Worm (Caenorhabditis elegans) whole organism, L3 larva: ENCODE data around the gene Y110A2AL.4.

Experiments used
- R02D3.7 ChIP-seq: fragments of 150-350 bp; optimal IDR thresholded peaks from 2 replicates; lab custom pipeline; 2014; ENCODE audit warnings: missing biosample characterization, missing genetic modification characterization
- ZK546.5 ChIP-seq: sonication (generic microtip); optimal IDR thresholded peaks from 2 replicates; lab custom pipeline; 2017; ENCODE audit warnings: missing biosample characterization, missing genetic modification characterization
- aly-2 ChIP-seq: fragments of 150-350 bp; optimal IDR thresholded peaks from 2 replicates; lab custom pipeline; 2014; ENCODE audit warnings: missing biosample characterization, missing genetic modification characterization
- ama-1 ChIP-seq: fragments of 150-350 bp; optimal IDR thresholded peaks from 2 replicates; lab custom pipeline; 2018
- ceh-16 ChIP-seq: sonication (generic microtip); optimal IDR thresholded peaks from 2 replicates; lab custom pipeline; 2017; ENCODE audit warnings: missing biosample characterization, missing genetic modification characterization
- ceh-28 ChIP-seq: fragments of 150-350 bp; optimal IDR thresholded peaks from 2 replicates; lab custom pipeline; 2014; ENCODE audit warnings: missing biosample characterization, missing genetic modification reagents, missing genetic modification characterization
- ceh-9 ChIP-seq: sonication (generic microtip); optimal IDR thresholded peaks from 2 replicates; lab custom pipeline; 2018; ENCODE audit warnings: missing biosample characterization, missing genetic modification characterization
- daf-12 ChIP-seq: fragments of 150-350 bp; optimal IDR thresholded peaks from 2 replicates; lab custom pipeline; 2014; ENCODE audit warnings: missing biosample characterization, missing genetic modification reagents, missing genetic modification characterization
- egl-27 ChIP-seq: sonication (generic microtip); optimal IDR thresholded peaks from 4 replicates; lab custom pipeline; 2017; ENCODE audit warnings: missing biosample characterization, missing genetic modification reagents, missing genetic modification characterization
- egl-5 ChIP-seq: fragments of 150-350 bp; optimal IDR thresholded peaks from 2 replicates; lab custom pipeline; 2017; ENCODE audit warnings: missing biosample characterization, missing genetic modification reagents, missing genetic modification characterization, inconsistent platforms
- elt-3 ChIP-seq, 3 experiments: fragments of 150-350 bp in 1 of 3; sonication (generic microtip) in 2 of 3; optimal IDR thresholded peaks; 2 replicates in 2 of 3; 4 replicates in 1 of 3; lab custom pipeline; 2014 to 2017; ENCODE audit warnings: missing biosample characterization in 3 of 3, missing genetic modification characterization in 3 of 3
- eor-1 ChIP-seq, 2 experiments: fragments of 150-350 bp; optimal IDR thresholded peaks; 2 replicates each; lab custom pipeline; 2014 to 2018; ENCODE audit warnings: missing biosample characterization in 2 of 2, missing genetic modification characterization in 2 of 2
- fkh-2 ChIP-seq: fragments of 150-350 bp; optimal IDR thresholded peaks from 2 replicates; lab custom pipeline; 2014; ENCODE audit warnings: missing biosample characterization, missing genetic modification reagents, missing genetic modification characterization
- fos-1 ChIP-seq: fragments of 150-350 bp; optimal IDR thresholded peaks from 2 replicates; lab custom pipeline; 2014; ENCODE audit warnings: missing biosample characterization, missing genetic modification characterization
- jun-1 ChIP-seq: fragments of 150-350 bp; optimal IDR thresholded peaks from 2 replicates; lab custom pipeline; 2014; ENCODE audit warnings: missing biosample characterization, missing genetic modification reagents, missing genetic modification characterization
- lsy-12 ChIP-seq: sonication (generic microtip); optimal IDR thresholded peaks from 2 replicates; lab custom pipeline; 2016; ENCODE audit warnings: mild to moderate bottlenecking, missing genetic modification characterization, missing compliant biosample characterization
- mml-1 ChIP-seq: fragments of 150-350 bp; sonication (generic microtip); optimal IDR thresholded peaks from 3 replicates; lab custom pipeline; 2014; ENCODE audit warnings: missing biosample characterization, missing genetic modification characterization
- nhr-11 ChIP-seq: fragments of 150-350 bp; optimal IDR thresholded peaks from 2 replicates; lab custom pipeline; 2014; ENCODE audit warnings: missing biosample characterization, missing genetic modification characterization
- nhr-12 ChIP-seq: fragments of 150-350 bp; optimal IDR thresholded peaks from 2 replicates; lab custom pipeline; 2014; ENCODE audit warnings: missing biosample characterization, missing genetic modification characterization
- nhr-23 ChIP-seq: fragments of 150-350 bp; optimal IDR thresholded peaks from 2 replicates; lab custom pipeline; 2014; ENCODE audit warnings: missing biosample characterization, missing genetic modification reagents, missing genetic modification characterization
- nhr-237 ChIP-seq: fragments of 150-350 bp; optimal IDR thresholded peaks from 2 replicates; lab custom pipeline; 2014; ENCODE audit warnings: missing biosample characterization, missing genetic modification characterization
- nhr-25 ChIP-seq: sonication (generic microtip); optimal IDR thresholded peaks from 2 replicates; lab custom pipeline; 2017; ENCODE audit warnings: missing biosample characterization, missing genetic modification characterization
- nhr-43 ChIP-seq: sonication (generic microtip); optimal IDR thresholded peaks from 2 replicates; lab custom pipeline; 2016; ENCODE audit warnings: mild to moderate bottlenecking, missing genetic modification characterization, missing compliant biosample characterization; ENCODE audit not compliant: poor library complexity, severe bottlenecking
- nhr-67 ChIP-seq: fragments of 150-350 bp; optimal IDR thresholded peaks from 2 replicates; lab custom pipeline; 2014; ENCODE audit warnings: missing biosample characterization, missing genetic modification characterization
- nhr-76 ChIP-seq: fragments of 150-350 bp; sonication (generic microtip); optimal IDR thresholded peaks from 5 replicates; lab custom pipeline; 2014; ENCODE audit warnings: missing biosample characterization, missing genetic modification characterization
- nhr-77 ChIP-seq: fragments of 150-350 bp; optimal IDR thresholded peaks from 2 replicates; lab custom pipeline; 2014; ENCODE audit warnings: missing biosample characterization, missing genetic modification characterization
- pha-4 ChIP-seq: fragments of 150-350 bp; optimal IDR thresholded peaks from 2 replicates; lab custom pipeline; 2014; ENCODE audit warnings: missing biosample characterization, missing genetic modification reagents, missing genetic modification characterization
- pqm-1 ChIP-seq: fragments of 150-350 bp; optimal IDR thresholded peaks from 2 replicates; lab custom pipeline; 2017; ENCODE audit warnings: missing biosample characterization, missing genetic modification characterization, inconsistent platforms
- skn-1 ChIP-seq: fragments of 150-350 bp; optimal IDR thresholded peaks from 2 replicates; lab custom pipeline; 2014; ENCODE audit warnings: missing biosample characterization, missing genetic modification characterization
- snpc-4 ChIP-seq: fragments of 150-350 bp; optimal IDR thresholded peaks from 2 replicates; lab custom pipeline; 2014; ENCODE audit warnings: missing biosample characterization, missing genetic modification characterization
- tbx-2 ChIP-seq: sonication (generic microtip); optimal IDR thresholded peaks from 2 replicates; lab custom pipeline; 2016; ENCODE audit warnings: mild to moderate bottlenecking, missing genetic modification characterization, missing compliant biosample characterization
- unc-39 ChIP-seq: sonication (generic microtip); optimal IDR thresholded peaks from 4 replicates; lab custom pipeline; 2017; ENCODE audit warnings: missing biosample characterization, missing genetic modification characterization
- unc-62 ChIP-seq: fragments of 150-350 bp; sonication (generic microtip); optimal IDR thresholded peaks from 4 replicates; lab custom pipeline; 2014; ENCODE audit warnings: missing biosample characterization, missing genetic modification reagents, missing genetic modification characterization
- ztf-4 ChIP-seq: fragments of 150-350 bp; optimal IDR thresholded peaks from 2 replicates; lab custom pipeline; 2014; ENCODE audit warnings: missing biosample characterization, missing genetic modification characterization

Y110A2AL.4 gene

ce11 chrII:2864229-2864628, 25.1 kb downstream of the Y110A2AL.4 start, which contains the start of gene Y110A2AL.5:
Gene Y110A2AL.5, plus strand, starts transcription at chrII:2864529.
- no peak for TF ChIP-seq ama-1
- TF ChIP-seq nhr-237 (tag; lab: Kevin White, UChicago): no peak
- no peak for TF ChIP-seq snpc-4 (tag; lab: Kevin White, UChicago)
- no peak for TF ChIP-seq ZK546.5 (tag; lab: Kevin White, UChicago)
- no peak for TF ChIP-seq lsy-12 (tag; lab: Kevin White, UChicago)
- TF ChIP-seq nhr-76 (tag; lab: Kevin White, UChicago): no peak
- TF ChIP-seq fkh-2 (tag; lab: Kevin White, UChicago): no peak

- TF ChIP-seq pqm-1 (tag; lab: Kevin White, UChicago) (no peak), egl-5 (tag; lab: Kevin White, UChicago) (no peak), ama-1 (no peak), ceh-9 (tag; lab: Kevin White, UChicago) (no peak), ZK546.5 (tag; lab: Kevin White, UChicago) (no peak)
Observed at ce11 chrII:2865355-2865754, 26.3 kb downstream of the Y110A2AL.4 start.

DNA sequence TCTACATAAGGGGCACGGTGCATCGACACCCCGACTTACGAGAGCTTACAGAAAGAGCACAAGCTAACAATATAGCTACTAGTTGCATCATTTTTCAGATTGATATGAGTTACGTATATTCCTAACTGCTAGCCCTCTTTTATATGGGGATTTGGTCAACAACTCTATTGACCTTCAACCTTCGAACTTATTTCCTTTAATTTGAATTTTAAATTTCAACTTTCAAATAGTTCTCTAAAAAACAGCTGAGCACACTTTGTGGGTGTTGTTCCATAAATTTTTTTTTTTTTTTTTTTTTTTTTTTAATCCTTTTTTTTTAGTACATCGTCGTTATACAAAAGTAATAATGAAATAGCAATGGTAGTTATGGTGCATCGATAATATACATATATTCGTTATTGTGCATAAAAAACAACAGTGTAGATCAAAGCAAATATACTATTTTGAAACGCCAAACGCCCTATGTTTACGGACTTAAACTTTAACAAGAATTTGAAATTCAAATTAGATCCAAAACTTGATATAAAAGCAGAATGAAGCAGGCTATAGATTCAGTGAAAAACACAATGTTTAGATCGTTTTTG, 27.5 kb downstream of the Y110A2AL.4 start, which contains the start of the genes Y110A2AL.9 and Y110A2AL.3:
Y110A2AL.9 (minus strand) TSS at position 101 of the 584 bp plus-strand sequence.
Y110A2AL.3 (plus strand) TSS at position 534 of the 584 bp plus-strand sequence.
- TF ChIP-seq nhr-43 (tag; lab: Kevin White, UChicago) (no peak), snpc-4 (tag; lab: Kevin White, UChicago) (no peak)

- TF ChIP-seq nhr-77 (tag; lab: Kevin White, UChicago) (no peak), ceh-9 (tag; lab: Kevin White, UChicago) (no peak), ztf-4 (tag; lab: Kevin White, UChicago) (no peak), pha-4 (tag; lab: Kevin White, UChicago) (no peak), tbx-2 (tag; lab: Kevin White, UChicago) (no peak), aly-2 (tag; lab: Kevin White, UChicago) (no peak), nhr-12 (tag; lab: Kevin White, UChicago) (no peak)
Observed at ce11 chrII:2867701-2868100, 28.6 kb downstream of the Y110A2AL.4 start, which contains the start of gene Y110A2AL.2. Gene Y110A2AL.2, plus strand, starts transcription at chrII:2868001.

DNA sequence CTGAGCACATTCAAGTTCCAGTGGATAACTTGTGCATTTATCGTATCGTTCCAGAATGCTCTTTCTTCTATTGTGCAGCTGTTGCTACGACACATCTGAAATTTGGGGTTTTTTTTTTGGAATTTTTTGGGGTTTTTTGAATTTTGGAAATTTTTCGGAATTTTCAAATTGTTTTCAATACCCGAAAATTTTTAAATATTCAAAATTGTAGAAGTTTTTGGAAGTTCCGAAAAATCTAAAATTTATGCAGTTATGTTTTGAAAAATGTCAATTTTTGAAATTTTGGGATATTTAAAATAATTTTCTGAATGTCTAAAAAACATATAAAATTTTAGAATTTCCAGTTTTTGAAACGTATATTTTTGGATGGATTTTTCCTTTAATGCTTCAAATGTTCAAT, 32.7 kb downstream of the Y110A2AL.4 start, which contains the start of gene Y110A2AL.10:
Y110A2AL.10 (minus strand) TSS at position 101 of the 400 bp plus-strand sequence.
- TF ChIP-seq fos-1 (no peak), ama-1 (no peak)

- TF ChIP-seq ztf-4 (tag; lab: Kevin White, UChicago) (no peak), pqm-1 (tag; lab: Kevin White, UChicago) (no peak), nhr-43 (tag; lab: Kevin White, UChicago) (no peak), skn-1 (tag; lab: Kevin White, UChicago) (no peak), unc-62 (no peak), nhr-77 (tag; lab: Kevin White, UChicago) (no peak), R02D3.7 (no peak), lsy-12 (tag; lab: Kevin White, UChicago) (no peak), fkh-2 (tag; lab: Kevin White, UChicago) (no peak), nhr-12 (tag; lab: Kevin White, UChicago) (no peak), ceh-16 (tag; lab: Kevin White, UChicago) (no peak), ZK546.5 (tag; lab: Kevin White, UChicago) (no peak), eor-1 (tag; optimal IDR thresholded peaks at IDR 0.05; lab: Kevin White, UChicago) (no peak), unc-39 (tag; lab: Kevin White, UChicago) (no peak), snpc-4 (tag; lab: Kevin White, UChicago) (no peak), aly-2 (tag; lab: Kevin White, UChicago) (no peak), nhr-237 (tag; lab: Kevin White, UChicago) (no peak), nhr-23 (no peak), jun-1 (tag; lab: Kevin White, UChicago) (no peak), nhr-11 (tag; lab: Kevin White, UChicago) (no peak)
Observed at ce11 chrII:2874801-2875200, 35.7 kb downstream of the Y110A2AL.4 start, which contains the start of gene Y110A2AL.1. Gene Y110A2AL.1, plus strand, starts transcription at chrII:2875101.

- TF ChIP-seq ceh-9 (tag; lab: Kevin White, UChicago) (no peak), ceh-28 (tag; lab: Kevin White, UChicago) (no peak), pqm-1 (tag; lab: Kevin White, UChicago) (no peak), nhr-67 (tag; lab: Kevin White, UChicago) (no peak), pha-4 (tag; lab: Kevin White, UChicago) (no peak), mml-1 (no peak), nhr-25 (tag; lab: Kevin White, UChicago) (no peak), lsy-12 (tag; lab: Kevin White, UChicago) (no peak), egl-27 (tag; lab: Kevin White, UChicago) (no peak), fkh-2 (tag; lab: Kevin White, UChicago) (no peak), tbx-2 (tag; lab: Kevin White, UChicago) (no peak), unc-62 (no peak), snpc-4 (tag; lab: Kevin White, UChicago) (no peak), elt-3 (tag; optimal IDR thresholded peaks at IDR 0.05; lab: Kevin White, UChicago) (no peak), skn-1 (tag; lab: Kevin White, UChicago) (no peak), nhr-12 (tag; lab: Kevin White, UChicago) (no peak), nhr-77 (tag; lab: Kevin White, UChicago) (no peak), daf-12 (tag; lab: Kevin White, UChicago) (no peak), aly-2 (tag; lab: Kevin White, UChicago) (no peak)
Observed at ce11 chrII:2878909-2879308, 39.8 kb downstream of the Y110A2AL.4 start.
